Fruit fly (Drosophila melanogaster) S2 (cell line): ENCODE results near the gene CG12321.

Experiments
- CG8478 ChIP-seq: fragments of >200 bp; optimal IDR thresholded peaks from 2 replicates; lab custom pipeline; 2018
- CTCF ChIP-seq, 2 experiments: fragments of >200 bp; optimal IDR thresholded peaks; 2 replicates each; lab custom pipeline; 2018

The CG12321 gene

DNA sequence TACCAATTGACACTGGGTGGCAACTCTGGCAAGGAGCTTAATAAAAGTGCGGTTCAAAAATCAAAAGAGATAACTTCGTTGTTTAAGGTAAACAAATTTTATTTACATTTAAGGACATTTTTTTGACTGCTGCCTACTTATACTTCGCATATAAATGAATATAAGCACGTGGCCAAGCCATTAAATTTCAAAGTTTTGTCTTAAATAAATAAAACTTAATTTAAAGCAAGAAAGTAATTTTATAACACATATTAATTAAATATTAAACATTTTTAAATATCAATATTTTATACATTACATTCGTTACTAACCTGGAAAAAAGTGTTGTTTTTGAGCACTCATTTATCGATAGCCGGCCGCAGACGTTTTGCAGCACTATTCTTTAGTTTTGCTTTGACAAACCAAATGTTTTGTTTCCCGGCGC is at the start of gene CG12321, which contains the start of gene MED17:
Gene CG12321 (minus strand): TSS at position 6 of the 424 bp plus-strand sequence.
Gene MED17 (plus strand): TSS at position 371 of the 424 bp plus-strand sequence.
- TF ChIP-seq CTCF (optimal IDR thresholded peaks at IDR 0.05; lab: Kevin White, UChicago) (no peak), CG8478 (lab: Kevin White, UChicago) (no peak)

DNA sequence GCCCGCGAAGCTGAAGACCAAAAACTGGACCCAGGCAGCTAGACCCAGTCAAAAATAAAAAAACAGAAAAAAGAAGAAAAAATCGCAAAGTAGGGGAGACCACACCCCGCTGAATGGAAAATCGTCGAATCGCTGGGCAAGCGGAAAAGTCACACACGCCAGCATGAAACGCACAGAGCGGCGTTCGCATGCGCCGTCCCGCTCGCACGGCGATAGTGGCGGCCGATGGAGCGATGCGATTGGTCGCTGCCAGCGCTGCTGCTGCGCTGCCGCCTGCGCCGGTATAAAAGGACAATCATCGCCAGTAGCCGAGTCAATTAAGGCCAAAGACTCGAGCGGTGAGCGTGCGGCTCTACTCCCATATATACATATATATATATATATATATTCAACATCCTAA is 47.4 kb upstream of the CG12321 start, which contains the start of gene repo:
Gene repo (plus strand): TSS at position 314 of the 400 bp plus-strand sequence.
- TF ChIP-seq CG8478 (lab: Kevin White, UChicago) (no peak), CTCF (optimal IDR thresholded peaks at IDR 0.05; lab: Kevin White, UChicago) (no peak)

DNA sequence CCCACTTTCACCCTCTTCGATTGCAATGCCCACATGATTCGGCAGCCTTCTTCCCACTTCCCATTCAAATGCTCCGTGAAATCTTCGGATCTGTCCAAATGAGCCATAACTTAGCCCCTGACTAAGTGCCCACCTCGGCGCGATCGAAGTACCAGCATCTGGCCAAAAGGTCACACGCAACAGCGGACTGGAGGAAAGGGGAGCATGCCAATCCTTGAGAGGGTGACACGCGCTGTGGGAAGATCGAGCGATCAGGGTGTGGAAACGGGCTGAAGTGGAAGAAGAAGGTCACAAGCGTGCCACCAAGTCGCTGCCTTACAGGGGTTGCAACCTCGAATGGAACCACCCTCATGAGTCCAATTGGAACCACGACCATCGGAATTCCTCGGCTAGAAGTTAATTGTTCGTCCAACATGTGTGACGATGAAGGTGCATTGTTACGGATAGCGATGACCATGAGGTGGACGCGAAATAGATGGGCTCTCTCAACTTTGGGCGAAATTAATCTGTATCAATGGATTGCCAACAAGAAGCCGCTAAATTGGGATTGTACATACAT is 46.3 kb upstream of the CG12321 start:
- TF ChIP-seq CTCF (optimal IDR thresholded peaks at IDR 0.05; lab: Kevin White, UChicago) (no peak), CG8478 (lab: Kevin White, UChicago) (no peak)

DNA sequence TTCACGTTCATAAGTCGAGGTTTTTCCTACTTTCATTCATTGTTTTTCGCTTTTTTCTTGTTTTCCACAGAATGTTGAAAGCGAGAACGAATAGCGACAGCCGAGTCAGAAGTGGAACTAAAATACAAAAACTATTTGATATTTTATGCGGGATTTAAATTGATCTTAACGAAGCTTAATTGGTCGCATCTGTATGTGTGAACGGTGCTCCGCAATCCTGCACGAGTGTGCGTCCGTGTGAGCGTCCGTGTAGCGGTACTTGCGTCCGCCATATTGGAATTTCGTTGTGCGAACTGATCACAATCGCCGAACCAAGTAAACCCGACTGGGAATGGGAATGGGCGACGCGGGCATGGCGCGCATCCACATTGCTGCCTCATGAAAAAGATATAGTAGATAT is 43.7 kb upstream of the CG12321 start:
- TF ChIP-seq CTCF (optimal IDR thresholded peaks at IDR 0.05; lab: Kevin White, UChicago): no peak
- no peak for TF ChIP-seq CG8478 (lab: Kevin White, UChicago)

DNA sequence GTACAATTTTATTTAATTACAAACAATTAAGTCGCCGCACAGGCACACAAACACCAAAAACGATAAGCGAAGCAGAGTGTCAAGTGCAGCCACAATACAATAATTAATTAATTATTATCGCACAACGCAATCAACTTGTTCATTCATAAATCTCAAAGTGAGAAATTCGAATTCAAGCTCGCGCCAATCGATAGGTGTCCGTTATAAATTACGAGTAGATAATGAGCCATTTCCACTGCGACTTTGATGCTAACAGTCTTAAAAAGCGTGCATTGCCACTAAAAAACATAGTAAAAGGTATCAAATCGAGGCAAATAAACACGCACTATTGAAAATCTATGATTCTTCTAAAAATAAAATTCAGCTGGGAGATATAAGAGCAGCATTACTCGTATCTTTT is 41.7 kb upstream of the CG12321 start:
- TF ChIP-seq CG8478 (lab: Kevin White, UChicago) (no peak), CTCF (optimal IDR thresholded peaks at IDR 0.05; lab: Kevin White, UChicago) (no peak)

DNA sequence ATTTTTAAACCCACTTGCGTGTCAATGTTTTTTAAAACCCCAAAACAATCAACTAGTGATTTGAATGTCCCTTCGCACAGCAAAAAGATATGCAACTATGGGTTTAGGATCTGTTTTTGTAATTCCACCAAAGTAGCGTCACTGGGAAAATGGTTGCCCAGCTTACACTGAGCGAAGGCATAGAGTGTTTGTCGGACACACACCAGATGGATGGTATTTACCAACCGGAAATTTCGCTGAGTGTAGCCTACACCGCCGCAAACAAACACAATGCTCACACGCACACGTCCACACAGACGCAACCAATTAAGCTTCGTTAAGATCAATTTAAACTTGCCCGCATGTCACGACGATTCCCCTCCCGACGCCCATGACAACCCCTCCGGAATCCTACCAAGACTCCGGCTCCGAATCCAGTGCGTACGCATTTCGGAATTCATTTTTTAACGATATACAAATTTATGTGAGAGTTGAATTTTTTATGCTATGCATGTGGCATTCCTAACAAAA is 40.3 kb upstream of the CG12321 start:
- TF ChIP-seq CG8478 (lab: Kevin White, UChicago) (no peak), CTCF (optimal IDR thresholded peaks at IDR 0.05; lab: Kevin White, UChicago) (no peak)

DNA sequence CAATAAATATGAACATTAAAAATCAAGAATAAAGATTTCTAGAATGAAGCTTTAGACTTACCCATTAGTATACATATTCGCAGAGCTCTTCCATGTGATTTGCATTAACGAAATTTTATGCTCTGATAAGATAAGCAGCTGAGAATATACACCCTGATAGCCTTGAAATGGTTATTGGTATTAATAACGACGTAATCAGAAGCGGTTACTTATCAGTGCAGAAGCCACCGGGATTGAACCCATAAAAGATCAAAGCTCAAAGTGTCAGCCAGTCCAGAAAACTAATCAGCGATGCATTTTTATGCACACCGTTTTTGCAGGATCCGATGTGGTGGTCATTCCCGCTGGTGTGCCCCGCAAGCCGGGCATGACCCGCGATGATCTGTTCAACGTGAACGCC is 38.9 kb upstream of the CG12321 start:
- TF ChIP-seq CG8478 (lab: Kevin White, UChicago) (no peak), CTCF (optimal IDR thresholded peaks at IDR 0.05; lab: Kevin White, UChicago) (no peak)

DNA sequence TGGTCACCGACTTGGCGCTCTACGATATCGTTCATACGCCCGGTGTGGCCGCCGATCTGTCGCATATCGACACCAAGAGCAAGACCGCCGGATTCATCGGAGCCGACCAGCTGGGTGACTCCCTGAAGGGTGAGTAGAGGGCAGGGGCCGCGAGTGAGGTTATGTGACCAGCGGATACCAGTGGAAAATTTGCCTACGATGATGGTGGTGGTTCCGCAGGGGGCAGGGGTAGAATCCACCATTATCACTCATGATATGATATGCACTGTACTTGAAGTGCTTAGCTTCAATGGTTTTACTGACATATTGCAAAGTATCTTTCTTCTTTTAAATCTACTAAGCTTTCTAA is 38.3 kb upstream of the CG12321 start:
- TF ChIP-seq CG8478 (lab: Kevin White, UChicago): no peak

DNA sequence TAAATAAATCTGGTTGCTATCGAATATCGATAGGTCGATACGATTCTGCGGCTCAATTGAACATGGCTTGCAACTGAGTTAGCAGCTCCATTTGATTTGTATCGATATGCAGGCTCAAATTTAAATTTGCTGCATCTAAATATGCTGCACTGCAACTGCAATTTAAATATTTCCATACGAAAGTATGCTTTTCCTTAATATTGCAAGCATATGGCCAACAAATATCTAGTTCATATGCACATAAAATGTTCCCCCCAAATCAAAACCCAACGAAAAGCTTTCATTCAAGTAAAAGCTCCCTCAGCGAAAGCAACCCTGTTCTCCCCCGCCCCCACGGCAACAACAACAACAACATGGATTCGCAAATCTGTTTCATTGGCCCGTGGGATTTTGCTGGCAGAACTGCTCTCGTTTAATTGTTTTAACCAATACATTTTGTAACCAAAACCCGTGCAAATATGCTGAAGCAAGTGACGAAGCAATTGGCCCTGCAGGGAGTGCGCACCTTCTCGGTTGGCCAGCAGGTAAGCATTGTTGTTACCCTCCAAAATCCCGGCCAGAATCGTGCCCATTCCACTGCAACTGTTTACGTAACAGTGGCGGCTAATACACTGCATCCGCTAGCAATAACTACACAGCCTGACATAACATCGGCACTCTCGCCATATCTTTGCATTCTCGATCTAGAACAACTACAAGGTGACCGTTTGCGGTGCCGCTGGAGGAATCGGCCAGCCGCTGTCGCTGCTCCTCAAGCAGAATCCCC is 37.7 kb upstream of the CG12321 start, which contains the start of the genes CG7168 and Mdh2:
Gene CG7168 (minus strand): TSS at position 40 of the 766 bp plus-strand sequence.
Gene Mdh2 (plus strand): TSS at position 354 of the 766 bp plus-strand sequence.
- TF ChIP-seq CTCF (optimal IDR thresholded peaks at IDR 0.05; lab: Kevin White, UChicago) (no peak), CG8478 (lab: Kevin White, UChicago) (no peak)

DNA sequence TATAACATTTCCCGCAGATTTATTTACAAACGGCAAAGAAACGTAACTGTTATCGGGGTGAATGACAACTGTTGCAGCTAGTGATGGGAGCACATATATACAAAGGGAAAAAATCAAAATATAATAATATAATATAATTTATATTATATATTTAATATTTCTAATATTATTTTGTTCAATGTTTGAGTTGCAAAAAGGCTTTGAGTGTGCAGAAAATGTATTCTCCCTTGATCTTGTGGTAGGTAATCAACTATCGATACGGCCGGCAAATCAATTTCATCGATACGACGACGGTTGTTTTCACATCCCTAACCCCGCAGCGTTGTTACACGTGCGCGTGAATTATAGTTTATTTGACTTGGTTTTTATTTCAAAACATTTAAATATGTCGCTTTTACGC is 34.9 kb upstream of the CG12321 start, which contains the start of the genes mTerf5 and Non3:
Gene mTerf5 (minus strand): TSS at position 249 of the 400 bp plus-strand sequence.
Gene Non3 (plus strand): TSS at position 289 of the 400 bp plus-strand sequence.
- TF ChIP-seq CG8478 (lab: Kevin White, UChicago) (no peak), CTCF (optimal IDR thresholded peaks at IDR 0.05; lab: Kevin White, UChicago) (no peak)

DNA sequence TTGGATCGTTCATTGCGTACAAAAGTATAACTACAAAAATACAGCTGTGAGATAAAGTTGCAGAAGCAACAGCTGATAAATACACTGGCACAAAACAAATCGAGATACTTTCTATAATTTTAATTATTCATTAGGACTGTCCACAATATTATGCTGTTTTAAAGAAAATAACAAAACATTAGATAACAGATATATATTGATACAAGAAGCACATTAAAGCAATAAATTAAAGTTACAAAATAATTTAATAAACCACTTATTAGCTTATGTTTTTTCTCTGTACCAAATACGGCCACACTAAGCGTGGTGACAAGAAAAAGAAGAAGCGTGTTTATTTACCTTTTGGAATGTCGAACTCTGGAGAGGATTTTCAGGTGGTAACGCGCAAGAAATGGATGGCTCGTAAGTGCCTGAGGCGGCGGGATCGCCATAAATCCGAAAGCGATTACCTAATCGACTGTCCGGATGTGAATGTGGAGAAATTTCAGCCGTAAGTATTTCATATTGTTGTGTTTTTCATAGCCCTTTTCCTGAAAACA is 31.8 kb upstream of the CG12321 start, which contains the start of the genes CG7988 and CG7183:
Gene CG7988 (plus strand): TSS at position 316 of the 539 bp plus-strand sequence.
Gene CG7183 (minus strand): TSS at position 489 of the 539 bp plus-strand sequence.
- TF ChIP-seq CG8478 (lab: Kevin White, UChicago) (no peak), CTCF (optimal IDR thresholded peaks at IDR 0.05; lab: Kevin White, UChicago) (no peak)

DNA sequence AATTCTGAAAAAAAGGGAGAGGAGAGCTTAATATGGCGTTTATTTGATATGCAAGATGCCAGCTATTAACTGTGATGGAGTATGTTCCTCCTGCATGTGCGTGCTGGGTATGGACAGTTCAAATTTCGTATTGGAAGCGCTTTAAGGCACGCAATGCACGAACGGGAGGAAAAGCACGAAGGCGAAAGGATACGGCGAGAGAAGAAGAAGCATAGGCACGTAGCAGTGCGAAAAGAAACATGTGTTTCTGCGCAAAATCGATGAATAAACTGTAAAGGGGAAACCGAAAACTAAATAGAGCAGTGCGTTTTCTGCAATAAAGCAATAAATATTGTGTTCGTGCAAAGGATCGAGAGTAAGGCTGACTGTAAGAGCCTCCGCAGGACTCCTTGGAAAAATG is 27.4 kb upstream of the CG12321 start, which contains the start of gene CG14314:
Gene CG14314 (plus strand): TSS at position 243 of the 400 bp plus-strand sequence.
- TF ChIP-seq CG8478 (lab: Kevin White, UChicago): no peak
- TF ChIP-seq CTCF (optimal IDR thresholded peaks at IDR 0.05; lab: Kevin White, UChicago): no peak

DNA sequence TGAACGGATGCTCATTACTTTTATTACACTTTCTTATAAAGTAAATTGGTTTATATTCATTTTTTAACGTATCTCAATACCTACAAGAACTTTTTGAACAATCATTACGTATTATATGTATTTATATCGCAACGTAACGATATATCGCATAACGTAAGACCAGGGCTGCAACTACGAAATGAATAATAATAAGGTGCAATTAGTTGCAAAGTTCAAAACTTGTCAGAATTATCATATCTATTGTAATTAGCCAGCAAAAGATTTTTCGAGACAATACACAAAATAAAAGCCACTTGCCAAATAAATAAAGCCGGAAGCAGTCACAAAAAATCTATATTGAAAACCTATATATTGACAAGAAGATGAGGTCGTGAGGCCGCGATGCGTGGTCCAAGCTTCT is 26.8 kb upstream of the CG12321 start:
- TF ChIP-seq CG8478 (lab: Kevin White, UChicago): no peak
- TF ChIP-seq CTCF (optimal IDR thresholded peaks at IDR 0.05; lab: Kevin White, UChicago): no peak

DNA sequence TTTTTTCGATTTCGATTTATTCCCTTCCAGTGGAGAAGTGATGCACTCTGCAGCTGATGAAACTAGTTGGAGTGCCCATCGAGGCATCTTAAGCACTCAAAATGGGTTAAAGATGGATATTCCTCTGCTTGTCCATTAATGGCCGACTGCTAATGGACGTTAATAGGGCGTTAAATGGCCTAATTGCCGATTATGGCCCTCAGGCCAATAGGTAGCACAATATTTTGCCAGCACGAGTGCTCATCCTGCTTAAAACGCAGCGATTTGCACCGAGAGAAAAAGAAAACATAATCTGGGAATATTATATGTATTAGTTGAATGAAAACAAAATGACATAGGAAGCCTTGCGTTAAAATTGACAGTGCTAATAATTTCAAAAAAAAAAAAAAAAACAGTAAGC is 20.0 kb upstream of the CG12321 start, which contains the start of gene CG44158:
Gene CG44158 (plus strand): TSS at position 301 of the 400 bp plus-strand sequence.
- TF ChIP-seq CTCF (optimal IDR thresholded peaks at IDR 0.05; lab: Kevin White, UChicago): no peak
- no peak for TF ChIP-seq CG8478 (lab: Kevin White, UChicago)
